Fruit fly (Drosophila melanogaster) whole organism, embryonic: Measurements from ENCODE around the gene Oatp74D.

Experiments used
- Abd-B ChIP-seq: fragments of 200-800 bp; sonication (Bioruptor generic); optimal IDR thresholded peaks from 2 replicates; lab custom pipeline; 2018; ENCODE audit warnings: missing biosample characterization, mild to moderate bottlenecking, missing genetic modification characterization, moderate library complexity
- Awh ChIP-seq: fragments of 200-800 bp; sonication (Bioruptor generic); IDR thresholded peaks from 2 replicates; pipeline ENCODE4, ENCODE4 v1.3.6; 2022; ENCODE audit warnings: missing biosample characterization, missing genetic modification characterization
- B-H2 ChIP-seq: fragments of 200-800 bp; sonication (Bioruptor generic); optimal IDR thresholded peaks from 2 replicates; lab custom pipeline; 2018; ENCODE audit warnings: missing biosample characterization, mild to moderate bottlenecking, missing genetic modification characterization
- Bteb2 ChIP-seq: fragments of 200-800 bp; sonication (Bioruptor generic); optimal IDR thresholded peaks from 2 replicates; lab custom pipeline; 2016; ENCODE audit warnings: missing biosample characterization, missing genetic modification characterization
- CG11398 ChIP-seq: fragments of 200-800 bp; sonication (Bioruptor generic); optimal IDR thresholded peaks from 2 replicates; lab custom pipeline; 2016; ENCODE audit warnings: missing biosample characterization, missing genetic modification characterization
- CG13287 ChIP-seq: fragments of 200-800 bp; sonication (Bioruptor generic); IDR thresholded peaks from 2 replicates; pipeline ENCODE4 v1.3.6; 2022; ENCODE audit warnings: missing biosample characterization, missing genetic modification characterization; ENCODE audit not compliant: partially characterized antibody
- CG14014 ChIP-seq: fragments of 200-800 bp; sonication (Bioruptor generic); IDR thresholded peaks from 2 replicates; pipeline ENCODE4 v1.3.6; 2022; ENCODE audit warnings: missing biosample characterization, missing genetic modification characterization
- CG15601 ChIP-seq: fragments of 200-800 bp; sonication (Bioruptor generic); optimal IDR thresholded peaks from 3 replicates; lab custom pipeline; 2019; ENCODE audit warnings: missing biosample characterization, mild to moderate bottlenecking, missing genetic modification characterization, moderate library complexity
- CG15696 ChIP-seq: fragments of 200-800 bp; sonication (Bioruptor generic); optimal IDR thresholded peaks from 2 replicates; lab custom pipeline; 2019; ENCODE audit warnings: missing biosample characterization, mild to moderate bottlenecking, missing genetic modification characterization, moderate library complexity
- CG18262 ChIP-seq: fragments of 200-800 bp; optimal IDR thresholded peaks from 3 replicates; lab custom pipeline; 2019; ENCODE audit warnings: missing biosample characterization, mild to moderate bottlenecking, missing genetic modification characterization, moderate library complexity
- CG18764 ChIP-seq: fragments of 200-800 bp; sonication (Bioruptor generic); optimal IDR thresholded peaks from 3 replicates; lab custom pipeline; 2016; ENCODE audit warnings: missing biosample characterization, missing genetic modification characterization
- CG2129 ChIP-seq: fragments of 200-800 bp; sonication (Bioruptor generic); IDR thresholded peaks from 2 replicates; pipeline ENCODE4 v1.3.6; 2022; ENCODE audit warnings: missing biosample characterization, missing genetic modification characterization; ENCODE audit not compliant: partially characterized antibody
- CG30431 ChIP-seq: fragments of 200-800 bp; sonication (Bioruptor generic); optimal IDR thresholded peaks from 2 replicates; lab custom pipeline; 2017; ENCODE audit warnings: missing biosample characterization, missing genetic modification characterization
- CG32772 ChIP-seq: fragments of 200-800 bp; sonication (Bioruptor generic); IDR thresholded peaks from 2 replicates; pipeline ENCODE4 v1.3.6; 2022; ENCODE audit warnings: missing biosample characterization, missing genetic modification characterization
- CG3281 ChIP-seq: fragments of 200-800 bp; sonication (Bioruptor generic); optimal IDR thresholded peaks from 3 replicates; lab custom pipeline; 2017; ENCODE audit warnings: missing biosample characterization, mild to moderate bottlenecking, missing genetic modification characterization
- CG8290 ChIP-seq, 3 experiments: fragments of 200-800 bp; sonication (Bioruptor generic); optimal IDR thresholded peaks; 2 replicates each; lab custom pipeline; 2016 to 2019; ENCODE audit warnings: missing biosample characterization in 3 of 3, missing genetic modification characterization in 3 of 3, mild to moderate bottlenecking in 2 of 3, moderate library complexity in 1 of 3
- CG8478 ChIP-seq: fragments of >200 bp; optimal IDR thresholded peaks from 2 replicates; lab custom pipeline; 2018
- CG9437 ChIP-seq: fragments of 200-800 bp; sonication (Bioruptor generic); optimal IDR thresholded peaks from 2 replicates; lab custom pipeline; 2018; ENCODE audit warnings: missing biosample characterization, mild to moderate bottlenecking, missing genetic modification characterization
- CrebB ChIP-seq: fragments of 200-800 bp; sonication (Bioruptor generic); optimal IDR thresholded peaks from 3 replicates; lab custom pipeline; 2018; ENCODE audit warnings: missing biosample characterization, mild to moderate bottlenecking, missing genetic modification characterization
- D19A ChIP-seq: fragments of 200-800 bp; optimal IDR thresholded peaks from 3 replicates; lab custom pipeline; 2019; ENCODE audit warnings: missing biosample characterization, mild to moderate bottlenecking, missing genetic modification characterization, moderate library complexity
- Dfd ChIP-seq, 2 experiments: fragments of >200 bp; optimal IDR thresholded peaks; 2 replicates each; lab custom pipeline; 2017; ENCODE audit warnings: missing biosample characterization in 2 of 2, missing genetic modification characterization in 2 of 2
- Doc2 ChIP-seq: fragments of 200-800 bp; sonication (Bioruptor generic); IDR thresholded peaks from 2 replicates; pipeline ENCODE4 v1.3.6; 2022; ENCODE audit warnings: missing biosample characterization, missing genetic modification characterization
- Drgx ChIP-seq: fragments of 200-800 bp; sonication (Bioruptor generic); IDR thresholded peaks from 2 replicates; pipeline ENCODE4 v1.3.6; 2022; ENCODE audit warnings: missing biosample characterization, missing genetic modification characterization
- E2f1 ChIP-seq: fragments of 200-800 bp; sonication (Bioruptor generic); IDR thresholded peaks from 2 replicates; pipeline ENCODE4 v1.3.6; 2022; ENCODE audit warnings: missing biosample characterization, missing genetic modification characterization
- Gug ChIP-seq: fragments of 200-800 bp; sonication (Bioruptor generic); IDR thresholded peaks from 4 replicates; pipeline ENCODE4 v1.3.6; 2022; ENCODE audit warnings: missing biosample characterization, missing genetic modification characterization
- HLH4C ChIP-seq: fragments of 200-800 bp; sonication (Bioruptor generic); IDR thresholded peaks from 3 replicates; pipeline ENCODE4 v1.3.6; 2022; ENCODE audit warnings: missing biosample characterization, missing genetic modification characterization; ENCODE audit not compliant: partially characterized antibody
- HLH54F ChIP-seq: fragments of 200-800 bp; sonication (Bioruptor generic); optimal IDR thresholded peaks from 3 replicates; lab custom pipeline; 2016; ENCODE audit warnings: missing biosample characterization, missing genetic modification characterization
- Med ChIP-seq: fragments of 200-800 bp; sonication (Bioruptor generic); peaks from one replicate; lab custom pipeline; 2016; ENCODE audit warnings: missing biosample characterization, missing genetic modification characterization, mild to moderate bottlenecking, inconsistent platforms, moderate library complexity
- Mrtf ChIP-seq: fragments of 200-800 bp; sonication (Bioruptor generic); IDR thresholded peaks from 3 replicates; pipeline ENCODE4 v1.3.6; 2022; ENCODE audit warnings: missing biosample characterization, missing genetic modification characterization
- Pdp1 ChIP-seq, 2 experiments: fragments of 200-800 bp; sonication (Bioruptor generic); optimal IDR thresholded peaks; 3 replicates each; lab custom pipeline; 2016; ENCODE audit warnings: missing biosample characterization in 2 of 2, missing genetic modification characterization in 2 of 2, mild to moderate bottlenecking in 1 of 2, moderate library complexity in 1 of 2
- Scr ChIP-seq: fragments of 200-800 bp; sonication (Bioruptor generic); IDR thresholded peaks from 2 replicates; pipeline ENCODE4 v1.3.6; 2022; ENCODE audit warnings: missing biosample characterization, missing genetic modification characterization; ENCODE audit not compliant: partially characterized antibody
- Xbp1 ChIP-seq: fragments of 200-800 bp; sonication (Bioruptor generic); optimal IDR thresholded peaks from 3 replicates; lab custom pipeline; 2016; ENCODE audit warnings: missing biosample characterization, mild to moderate bottlenecking, missing genetic modification characterization
- amos ChIP-seq: fragments of 200-800 bp; sonication (Bioruptor generic); IDR thresholded peaks from 2 replicates; pipeline ENCODE4 v1.3.6; 2022; ENCODE audit warnings: missing biosample characterization, missing genetic modification characterization; ENCODE audit not compliant: partially characterized antibody
- ap ChIP-seq: fragments of 200-800 bp; sonication (Bioruptor generic); IDR thresholded peaks from 2 replicates; pipeline ENCODE4 v1.3.6; 2022; ENCODE audit warnings: missing biosample characterization, missing genetic modification characterization
- crc ChIP-seq: fragments of 200-800 bp; sonication (Bioruptor generic); optimal IDR thresholded peaks from 2 replicates; lab custom pipeline; 2016; ENCODE audit warnings: missing biosample characterization, missing genetic modification characterization
- fru ChIP-seq: fragments of >200 bp; optimal IDR thresholded peaks from 2 replicates; lab custom pipeline; 2017
- ftz-f1 ChIP-seq: fragments of 200-800 bp; sonication (Bioruptor generic); optimal IDR thresholded peaks from 2 replicates; lab custom pipeline; 2016; ENCODE audit warnings: missing biosample characterization, missing genetic modification characterization
- gcm2 ChIP-seq: fragments of 200-800 bp; sonication (Bioruptor generic); optimal IDR thresholded peaks from 2 replicates; lab custom pipeline; 2016; ENCODE audit warnings: missing biosample characterization, missing genetic modification characterization
- insv ChIP-seq, 2 experiments: fragments of 200-800 bp; sonication (Bioruptor generic); optimal IDR thresholded peaks; 3 replicates each; lab custom pipeline; 2016 to 2018; ENCODE audit warnings: missing biosample characterization in 2 of 2, missing genetic modification characterization in 2 of 2
- knrl ChIP-seq: fragments of 200-800 bp; sonication (Bioruptor generic); IDR thresholded peaks from 3 replicates; pipeline ENCODE4 v1.3.6; 2022; ENCODE audit warnings: missing biosample characterization, missing genetic modification characterization; ENCODE audit not compliant: partially characterized antibody
- lmd ChIP-seq: fragments of 200-800 bp; sonication (Bioruptor generic); IDR thresholded peaks from 2 replicates; pipeline ENCODE4 v1.3.6; 2022; ENCODE audit warnings: missing biosample characterization, missing genetic modification characterization
- mirr ChIP-seq: fragments of 200-800 bp; sonication (Bioruptor generic); optimal IDR thresholded peaks from 3 replicates; lab custom pipeline; 2018; ENCODE audit warnings: missing biosample characterization, mild to moderate bottlenecking, missing genetic modification characterization
- slbo ChIP-seq: fragments of 200-800 bp; sonication (Bioruptor generic); IDR thresholded peaks from 2 replicates; pipeline ENCODE4 v1.3.6; 2022; ENCODE audit warnings: missing biosample characterization, missing genetic modification characterization
- sna ChIP-seq: fragments of 200-800 bp; sonication (Bioruptor generic); IDR thresholded peaks from 2 replicates; pipeline ENCODE4 v1.3.6; 2022; ENCODE audit warnings: missing biosample characterization, missing genetic modification characterization; ENCODE audit not compliant: partially characterized antibody
- stwl ChIP-seq: fragments of 200-800 bp; sonication (Bioruptor generic); optimal IDR thresholded peaks from 3 replicates; lab custom pipeline; 2018; ENCODE audit warnings: missing biosample characterization, mild to moderate bottlenecking, missing genetic modification characterization, moderate library complexity
- tio ChIP-seq: fragments of 200-800 bp; sonication (Bioruptor generic); optimal IDR thresholded peaks from 2 replicates; lab custom pipeline; 2017; ENCODE audit warnings: missing biosample characterization, missing genetic modification characterization, inconsistent platforms
- toy ChIP-seq: fragments of 200-800 bp; sonication (Bioruptor generic); IDR thresholded peaks from 2 replicates; pipeline ENCODE4 v1.3.6; 2022; ENCODE audit warnings: missing biosample characterization, missing genetic modification characterization
- trem ChIP-seq: fragments of 200-800 bp; optimal IDR thresholded peaks from 3 replicates; lab custom pipeline; 2019; ENCODE audit warnings: missing biosample characterization, mild to moderate bottlenecking, missing genetic modification characterization, moderate library complexity
- unpg ChIP-seq: fragments of 200-800 bp; sonication (Bioruptor generic); optimal IDR thresholded peaks from 3 replicates; lab custom pipeline; 2018; ENCODE audit warnings: missing biosample characterization, mild to moderate bottlenecking, missing genetic modification characterization, moderate library complexity

Oatp74D gene

DNA sequence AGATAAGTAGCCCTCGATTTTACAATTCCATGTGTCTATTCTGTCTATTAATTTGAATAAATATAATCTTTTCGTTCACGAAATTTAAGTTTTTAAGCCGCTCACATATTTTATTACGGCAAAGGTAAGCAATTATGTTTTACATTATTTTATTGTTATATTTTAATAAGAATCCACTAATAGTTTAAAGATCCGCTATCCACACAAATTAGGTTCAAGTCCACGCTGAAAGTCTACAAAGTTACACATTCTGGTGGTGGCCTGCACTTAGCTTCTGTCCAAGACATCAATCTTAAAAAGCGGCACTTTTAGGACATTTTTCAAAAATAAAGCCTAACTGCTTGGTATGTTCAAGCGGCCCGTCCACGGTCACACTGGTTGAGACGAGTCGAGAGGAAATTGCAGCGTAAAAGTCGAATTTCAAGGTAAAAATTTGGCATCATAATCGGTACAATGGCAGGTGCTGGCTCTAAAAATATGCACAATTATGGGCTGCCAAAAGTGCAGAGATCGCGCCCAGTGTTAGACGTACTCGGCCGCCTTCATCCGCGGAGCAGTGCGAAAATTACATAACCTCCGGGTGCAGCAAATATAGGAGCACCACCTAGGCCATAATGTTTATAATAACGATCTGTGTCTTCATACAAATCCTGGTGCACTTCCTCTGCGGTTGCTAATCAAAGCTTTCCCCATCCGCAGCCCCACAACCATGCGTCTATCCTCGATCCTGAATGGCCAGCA, 12.0 kb upstream of the Oatp74D start, which contains the start of the genes UQCR-Q and CG46525 (continued):
- TF ChIP-seq Dfd (GFP tag; optimal IDR thresholded peaks at IDR 0.05; lab: Kevin White, UChicago) (no peak), slbo (GFP tag; lab: Robert Waterston, UW) (no peak), Awh (GFP tag; lab: Robert Waterston, UW) (no peak), CG3281 (GFP tag; lab: Kevin White, UChicago) (no peak), Scr (GFP tag; lab: Robert Waterston, UW) (peak; percentile 20), Mrtf (GFP tag; lab: Robert Waterston, UW) (no peak), gcm2 (GFP tag; lab: Kevin White, UChicago) (no peak), CG32772 (GFP tag; lab: Robert Waterston, UW) (no peak), stwl (tag; lab: Kevin White, UChicago) (peak; percentile 72), ap (GFP tag; lab: Robert Waterston, UW) (no peak), CrebB (tag; lab: Kevin White, UChicago) (peak; percentile 33), crc (GFP tag; lab: Kevin White, UChicago) (no peak), CG15601 (tag; lab: Kevin White, UChicago) (peak; percentile 58), Drgx (GFP tag; lab: Robert Waterston, UW) (no peak), toy (GFP tag; lab: Robert Waterston, UW) (no peak), CG14014 (GFP tag; lab: Robert Waterston, UW) (no peak), HLH4C (GFP tag; lab: Robert Waterston, UW) (peak; percentile 7; the same call in 1 of the 3 replicates), Gug (GFP tag; lab: Robert Waterston, UW) (no peak), insv (GFP tag; optimal IDR thresholded peaks at IDR 0.05; lab: Kevin White, UChicago) (peak in 1 of 2 experiments; percentile 52), Med (GFP tag; lab: Kevin White, UChicago) (peak; percentile 81), CG13287 (peak; percentile 39; the same call in 1 of the 2 replicates), CG18262 (tag; lab: Kevin White, UChicago) (no peak), sna (GFP tag; lab: Robert Waterston, UW) (no peak), fru (lab: Kevin White, UChicago) (no peak), knrl (peak; percentile 22; the same call in 1 of the 3 replicates), Doc2 (GFP tag; lab: Robert Waterston, UW) (no peak), CG30431 (GFP tag; lab: Kevin White, UChicago) (no peak), trem (peak; percentile 66), Xbp1 (GFP tag; lab: Kevin White, UChicago) (peak; percentile 20), ftz-f1 (GFP tag; lab: Kevin White, UChicago) (peak; percentile 80), Abd-B (GFP tag; lab: Kevin White, UChicago) (peak; percentile 52), CG8478 (no peak), Pdp1 (GFP tag; optimal IDR thresholded peaks at IDR 0.05; lab: Kevin White, UChicago) (peak in 1 of 2 experiments; percentile 96), HLH54F (peak; percentile 0), CG15696 (tag; lab: Kevin White, UChicago) (no peak), B-H2 (peak; percentile 59), CG18764 (GFP tag; lab: Kevin White, UChicago) (no peak), CG2129 (GFP tag; lab: Robert Waterston, UW) (no peak), amos (GFP tag; lab: Robert Waterston, UW) (peak; percentile 50; the same call in 1 of the 2 replicates), lmd (no peak), D19A (tag; lab: Kevin White, UChicago) (no peak), Bteb2 (GFP tag; lab: Kevin White, UChicago) (no peak), mirr (no peak), unpg (peak; percentile 6), CG9437 (GFP tag; lab: Kevin White, UChicago) (no peak), CG11398 (no peak), tio (GFP tag; lab: Kevin White, UChicago) (no peak), E2f1 (GFP tag; lab: Robert Waterston, UW) (no peak), CG8290 (GFP tag; optimal IDR thresholded peaks at IDR 0.05; lab: Kevin White, UChicago) (peak; percentile 1), CG8290 (tag; optimal IDR thresholded peaks at IDR 0.05; lab: Kevin White, UChicago) (peak in 1 of 2 experiments; percentile 67)
